Worm (Caenorhabditis elegans) whole organism, young adult: ENCODE results near the gene twk-7.

Source experiments
- B0336.3 ChIP-seq: fragments of 200-800 bp; sonication (Bioruptor generic); IDR thresholded peaks from 2 replicates; pipeline ENCODE4 v1.3.6; 2022; ENCODE audit warnings: missing genetic modification characterization, missing compliant biosample characterization
- C06A6.2 ChIP-seq: fragments of 200-800 bp; sonication (Bioruptor generic); conservative IDR thresholded peaks from 2 replicates; pipeline ENCODE4 v1.3.6; 2022; ENCODE audit warnings: missing genetic modification characterization, missing compliant biosample characterization
- C17E4.6 ChIP-seq: fragments of 200-800 bp; sonication (Bioruptor generic); IDR thresholded peaks from 2 replicates; pipeline ENCODE4 v1.3.6; 2022; ENCODE audit warnings: missing genetic modification reagents, missing genetic modification characterization, missing compliant biosample characterization
- F57C9.4 ChIP-seq: sonication (generic microtip); optimal IDR thresholded peaks from 2 replicates; lab custom pipeline; 2017; ENCODE audit warnings: mild to moderate bottlenecking, missing genetic modification characterization, missing compliant biosample characterization
- ama-1 ChIP-seq, 3 experiments: fragments of 150-350 bp in 1 of 3; sonication (generic microtip) in 2 of 3; optimal IDR thresholded peaks; 2 replicates each; lab custom pipeline; 2014 to 2018; ENCODE audit warnings: missing biosample characterization in 2 of 3, missing genetic modification characterization in 2 of 3, missing genetic modification reagents in 2 of 3
- cebp-2 ChIP-seq: fragments of 200-800 bp; sonication (Bioruptor generic); IDR thresholded peaks from 2 replicates; pipeline ENCODE4 v1.3.6; 2022; ENCODE audit warnings: missing genetic modification characterization, missing compliant biosample characterization
- lir-1 ChIP-seq: fragments of 200-800 bp; sonication (Bioruptor generic); conservative IDR thresholded peaks from 2 replicates; pipeline ENCODE4 v1.3.6; 2022; ENCODE audit warnings: missing genetic modification reagents, missing genetic modification characterization, missing compliant biosample characterization
- madf-10 ChIP-seq: sonication (generic microtip); optimal IDR thresholded peaks from 2 replicates; lab custom pipeline; 2016; ENCODE audit warnings: mild to moderate bottlenecking, missing genetic modification characterization, missing compliant biosample characterization
- snpc-4 ChIP-seq, 5 experiments: fragments of 150-350 bp in 1 of 5; sonication (generic microtip) in 4 of 5; optimal IDR thresholded peaks; 2 replicates each; lab custom pipeline; 2014 to 2018; ENCODE audit warnings: missing genetic modification characterization in 5 of 5, missing biosample characterization in 3 of 5, antibody characterized with exemption in 2 of 5, mild to moderate bottlenecking in 2 of 5, missing compliant biosample characterization in 2 of 5, missing genotype in 2 of 5, moderate library complexity in 2 of 5, missing genetic modification reagents in 1 of 5
- unc-62 ChIP-seq: fragments of 150-350 bp; optimal IDR thresholded peaks from 2 replicates; lab custom pipeline; 2014; ENCODE audit warnings: missing biosample characterization, missing genetic modification reagents, missing genetic modification characterization
- ztf-3 ChIP-seq: fragments of 200-800 bp; sonication (Bioruptor generic); optimal IDR thresholded peaks from 2 replicates; lab custom pipeline; 2018; ENCODE audit warnings: mild to moderate bottlenecking, missing genetic modification characterization, missing compliant biosample characterization

DNA sequence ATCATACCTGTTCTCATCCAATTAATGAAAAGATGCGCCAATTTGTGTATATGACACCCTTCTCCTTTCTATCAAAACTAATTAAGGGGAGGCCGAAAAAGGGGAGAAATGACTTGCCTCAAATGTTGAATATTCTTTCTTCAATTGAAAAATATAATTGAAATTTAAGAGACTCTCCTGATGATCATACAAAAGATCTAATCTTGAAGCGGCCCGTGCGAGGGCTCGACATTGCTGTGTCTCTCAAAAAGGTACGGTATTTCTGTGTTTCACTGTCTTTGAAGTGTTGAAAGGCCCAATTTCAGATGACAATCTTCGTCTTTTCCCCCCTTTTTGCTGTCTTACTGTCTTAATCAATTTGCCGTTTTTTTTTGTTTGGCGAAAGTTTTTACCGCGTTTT is 22.5 kb downstream of the twk-7 start:
- TF ChIP-seq unc-62 (no peak), C17E4.6 (GFP tag; lab: Robert Waterston, UW) (no peak), C06A6.2 (GFP tag; lab: Robert Waterston, UW) (no peak), F57C9.4 (tag; lab: Kevin White, UChicago) (no peak), cebp-2 (GFP tag; lab: Robert Waterston, UW) (no peak), B0336.3 (no peak), madf-10 (no peak), ama-1 (optimal IDR thresholded peaks at IDR 0.05; lab: Kevin White, UChicago) (no peak), ama-1 (GFP tag; optimal IDR thresholded peaks at IDR 0.05; lab: Kevin White, UChicago) (no peak), snpc-4 (GFP tag; optimal IDR thresholded peaks at IDR 0.05; lab: Kevin White, UChicago) (no peak), snpc-4 (tag; optimal IDR thresholded peaks at IDR 0.05; lab: Kevin White, UChicago) (no peak), lir-1 (GFP tag; lab: Robert Waterston, UW) (no peak), ztf-3 (GFP tag; lab: Kevin White, UChicago) (no peak)
